Worm (Caenorhabditis elegans): ENCODE data around the gene srh-250.
A peak's percentile ranks its signal among the peaks of the same experiment; 100 is the strongest.

Gene srh-250

ce11 chrII:3846028-3846427 is 32.4 kb upstream of the srh-250 start, which contains the start of gene C17A2.2:
Gene C17A2.2, plus strand, starts transcription at chrII:3846328.
- TF ChIP-seq elt-3 (tag; optimal IDR thresholded peaks at IDR 0.05) (no peak), nhr-77 (tag; optimal IDR thresholded peaks at IDR 0.05) (no peak), Y55F3AM.14 (GFP tag; optimal IDR thresholded peaks at IDR 0.05) (no peak), nhr-6 (tag; optimal IDR thresholded peaks at IDR 0.05) (no peak), nhr-237 (tag; optimal IDR thresholded peaks at IDR 0.05) (no peak), fos-1 (tag; optimal IDR thresholded peaks at IDR 0.05) (no peak), unc-55 (GFP tag; optimal IDR thresholded peaks at IDR 0.05) (no peak), sma-9 (GFP tag; optimal IDR thresholded peaks at IDR 0.05) (no peak), sma-9 (tag; optimal IDR thresholded peaks at IDR 0.05) (no peak), egl-27 (tag; optimal IDR thresholded peaks at IDR 0.05) (no peak), ztf-1 (GFP tag; conservative IDR thresholded peaks at IDR 0.05) (no peak), sma-3 (GFP tag; optimal IDR thresholded peaks at IDR 0.05) (no peak), sem-4 (tag; optimal IDR thresholded peaks at IDR 0.05) (no peak)

ce11 chrII:3850655-3851054 is 27.8 kb upstream of the srh-250 start, which contains the start of gene nhr-72:
Gene nhr-72, minus strand, starts transcription at chrII:3850755.
- TF ChIP-seq mbf-1 (tag; optimal IDR thresholded peaks at IDR 0.05) = no peak
- TF ChIP-seq ceh-82 (tag; optimal IDR thresholded peaks at IDR 0.05) = no peak
- no peak for TF ChIP-seq blmp-1 (tag; optimal IDR thresholded peaks at IDR 0.05; ENCODE audit: insufficient read depth)
- no peak for TF ChIP-seq peb-1 (tag; optimal IDR thresholded peaks at IDR 0.05)
- no peak for TF ChIP-seq fos-1 (tag; optimal IDR thresholded peaks at IDR 0.05)
- TF ChIP-seq lin-11 (tag; optimal IDR thresholded peaks at IDR 0.05) = no peak
- TF ChIP-seq mab-5 (tag; optimal IDR thresholded peaks at IDR 0.05) = no peak
- TF ChIP-seq sem-4 (tag; optimal IDR thresholded peaks at IDR 0.05) = no peak
- TF ChIP-seq nhr-237 (tag; optimal IDR thresholded peaks at IDR 0.05) = no peak
- no peak for TF ChIP-seq ztf-1 (GFP tag; conservative IDR thresholded peaks at IDR 0.05)
- no peak for TF ChIP-seq ZK546.5 (tag; optimal IDR thresholded peaks at IDR 0.05)
- TF ChIP-seq unc-62 (GFP tag; optimal IDR thresholded peaks at IDR 0.05) = no peak

- TF ChIP-seq peb-1 (tag; optimal IDR thresholded peaks at IDR 0.05) = no peak
- no peak for TF ChIP-seq nhr-237 (tag; optimal IDR thresholded peaks at IDR 0.05)
- TF ChIP-seq dmd-4 (tag; optimal IDR thresholded peaks at IDR 0.05) = no peak
- no peak for TF ChIP-seq snpc-4 (tag; optimal IDR thresholded peaks at IDR 0.05)
- no peak for TF ChIP-seq mdl-1 (tag; optimal IDR thresholded peaks at IDR 0.05)
- TF ChIP-seq sma-9 (GFP tag; optimal IDR thresholded peaks at IDR 0.05) = no peak
- no peak for TF ChIP-seq sma-9 (tag; optimal IDR thresholded peaks at IDR 0.05)
- TF ChIP-seq ztf-11 (tag; optimal IDR thresholded peaks at IDR 0.05) = no peak
- no peak for TF ChIP-seq alr-1 (tag; optimal IDR thresholded peaks at IDR 0.05)
- no peak for TF ChIP-seq egl-27 (tag; optimal IDR thresholded peaks at IDR 0.05)
- no peak for TF ChIP-seq nhr-25 (tag; optimal IDR thresholded peaks at IDR 0.05)
- TF ChIP-seq nhr-21 (tag; optimal IDR thresholded peaks at IDR 0.05) = no peak
- no peak for TF ChIP-seq nhr-12 (tag; optimal IDR thresholded peaks at IDR 0.05)
- TF ChIP-seq elt-3 (tag; optimal IDR thresholded peaks at IDR 0.05) = no peak
- no peak for TF ChIP-seq sem-4 (tag; optimal IDR thresholded peaks at IDR 0.05)
- no peak for TF ChIP-seq nhr-23 (tag; optimal IDR thresholded peaks at IDR 0.05)
- no peak for TF ChIP-seq lin-39 (tag; optimal IDR thresholded peaks at IDR 0.05)
- no peak for TF ChIP-seq R02D3.7 (tag; optimal IDR thresholded peaks at IDR 0.05)
- TF ChIP-seq fos-1 (tag; optimal IDR thresholded peaks at IDR 0.05) = no peak
Observed at ce11 chrII:3852654-3853053, 25.8 kb upstream of the srh-250 start, which contains the start of gene nhr-257. Gene nhr-257, plus strand, starts transcription at chrII:3852954.

- no peak for TF ChIP-seq Y55F3AM.14 (GFP tag; optimal IDR thresholded peaks at IDR 0.05)
- TF ChIP-seq lin-11 (tag; optimal IDR thresholded peaks at IDR 0.05) = no peak
- TF ChIP-seq C34F6.9 (tag; optimal IDR thresholded peaks at IDR 0.05) = no peak
- TF ChIP-seq unc-39 (tag; optimal IDR thresholded peaks at IDR 0.05) = no peak
- no peak for TF ChIP-seq nhr-77 (tag; optimal IDR thresholded peaks at IDR 0.05)
- no peak for TF ChIP-seq elt-1 (tag; optimal IDR thresholded peaks at IDR 0.05)
- no peak for TF ChIP-seq blmp-1 (tag; optimal IDR thresholded peaks at IDR 0.05; ENCODE audit: insufficient read depth)
- TF ChIP-seq ztf-11 (tag; optimal IDR thresholded peaks at IDR 0.05) = no peak
Observed at ce11 chrII:3860826-3861225, 17.6 kb upstream of the srh-250 start, which contains the start of gene oac-11. Gene oac-11, minus strand, starts transcription at chrII:3860926.

ce11 chrII:3862053-3862452 is 16.4 kb upstream of the srh-250 start:
- no peak for TF ChIP-seq ceh-82 (tag; optimal IDR thresholded peaks at IDR 0.05)
- no peak for TF ChIP-seq F13H6.1 (tag; optimal IDR thresholded peaks at IDR 0.05)
- TF ChIP-seq C34F6.9 (tag; optimal IDR thresholded peaks at IDR 0.05) = no peak
- TF ChIP-seq R02D3.7 (tag; optimal IDR thresholded peaks at IDR 0.05) = no peak
- TF ChIP-seq elt-1 (tag; optimal IDR thresholded peaks at IDR 0.05) = peak; percentile 76
- TF ChIP-seq nhr-11 (tag; optimal IDR thresholded peaks at IDR 0.05) = no peak

All from whole organism, L2 larva.